Fruit fly (Drosophila melanogaster): ENCODE results near the gene CG31068.

DNA sequence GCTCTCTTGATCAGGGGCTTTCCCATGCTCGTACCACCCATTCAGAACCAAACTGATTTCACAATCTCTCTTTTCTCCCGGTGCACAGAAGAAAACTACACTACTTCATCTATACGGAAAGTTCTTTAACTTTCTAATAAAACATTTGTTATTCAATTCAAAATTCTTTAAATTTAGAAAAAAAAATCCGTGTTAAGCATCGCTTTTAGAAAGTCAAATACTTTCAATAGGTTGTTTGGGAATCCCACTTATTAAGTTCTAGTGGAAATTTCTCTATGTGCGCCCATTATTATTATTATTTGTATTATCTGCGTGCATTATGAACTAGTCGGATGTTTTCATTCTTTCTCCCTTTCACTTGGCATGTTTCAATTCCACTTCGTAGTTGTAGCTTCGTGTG lies 40.4 kb upstream of the CG31068 start:
- TF ChIP-seq h (optimal IDR thresholded peaks at IDR 0.05) (no peak), Sin3A (optimal IDR thresholded peaks at IDR 0.05) (no peak), psq (optimal IDR thresholded peaks at IDR 0.05) (no peak), Myc (optimal IDR thresholded peaks at IDR 0.05) (no peak), insv (optimal IDR thresholded peaks at IDR 0.05) (no peak)

Measured in Kc167 (cell line).